Fruit fly (Drosophila melanogaster): ENCODE measurements around the gene Marf.

The Marf gene

dm6 chrX:6346926-6347367 lies 18.8 kb upstream of the Marf start, which contains the start of gene CG3847 (continued):
- peak; percentile 94 for TF ChIP-seq Neu2 (GFP tag; optimal IDR thresholded peaks at IDR 0.05; ENCODE audit: borderline replicate concordance)
- no peak for TF ChIP-seq oc (tag; optimal IDR thresholded peaks at IDR 0.05)
- TF ChIP-seq ttk (GFP tag; IDR thresholded peaks at IDR 0.05): no peak
- no peak for TF ChIP-seq CG4730 (GFP tag; IDR thresholded peaks at IDR 0.05)
- TF ChIP-seq Fer1 (GFP tag; optimal IDR thresholded peaks at IDR 0.05): peak; percentile 58
- peak; percentile 27 for TF ChIP-seq da (GFP tag; optimal IDR thresholded peaks at IDR 0.05)
- TF ChIP-seq CG7963 (GFP tag; IDR thresholded peaks at IDR 0.05; ENCODE audit: partially characterized antibody): no peak
- peak; percentile 36 for TF ChIP-seq CG8924 (tag; optimal IDR thresholded peaks at IDR 0.05)
- TF ChIP-seq HmgD (GFP tag; optimal IDR thresholded peaks at IDR 0.05): peak; percentile 75
- TF ChIP-seq CoRest (tag; optimal IDR thresholded peaks at IDR 0.05): peak; percentile 54
- peak; percentile 55 for TF ChIP-seq lilli (GFP tag; optimal IDR thresholded peaks at IDR 0.05)
- no peak for TF ChIP-seq CG2889 (GFP tag; IDR thresholded peaks at IDR 0.05)
- peak; percentile 18 for TF ChIP-seq CG8089 (GFP tag; optimal IDR thresholded peaks at IDR 0.05)
- TF ChIP-seq tup (GFP tag; optimal IDR thresholded peaks at IDR 0.05): no peak
- peak; percentile 41 for TF ChIP-seq vfl (GFP tag; optimal IDR thresholded peaks at IDR 0.05)
- peak; percentile 34 for TF ChIP-seq CG6765 (GFP tag; optimal IDR thresholded peaks at IDR 0.05)
- TF ChIP-seq stc (GFP tag; IDR thresholded peaks at IDR 0.05): no peak
- TF ChIP-seq HHEX (GFP tag; optimal IDR thresholded peaks at IDR 0.05): no peak
- peak; percentile 88 for TF ChIP-seq Ets65A (GFP tag)
- peak; percentile 80 for TF ChIP-seq amos (GFP tag; IDR thresholded peaks at IDR 0.05; ENCODE audit: partially characterized antibody)
- no peak for TF ChIP-seq dati (GFP tag; IDR thresholded peaks at IDR 0.05)
- TF ChIP-seq gem (tag; optimal IDR thresholded peaks at IDR 0.05): peak; percentile 18
- TF ChIP-seq H2.0 (GFP tag; IDR thresholded peaks at IDR 0.05): peak; percentile 34; the same call in 1 of the 2 replicates
- peak; percentile 44 for TF ChIP-seq CG32532 (GFP tag; IDR thresholded peaks at IDR 0.05)
- TF ChIP-seq CG1024 (GFP tag; IDR thresholded peaks at IDR 0.05): no peak
- TF ChIP-seq bbx (GFP tag; IDR thresholded peaks at IDR 0.05; ENCODE audit: partially characterized antibody): peak; percentile 74
- TF ChIP-seq Dfd (GFP tag; optimal IDR thresholded peaks at IDR 0.05): no peak
- no peak for TF ChIP-seq Lim3 (GFP tag; IDR thresholded peaks at IDR 0.05)
- TF ChIP-seq CG17829 (tag; optimal IDR thresholded peaks at IDR 0.05): peak; percentile 55
- no peak for TF ChIP-seq kah (GFP tag; optimal IDR thresholded peaks at IDR 0.05)
- peak; percentile 17 for TF ChIP-seq CG10654 (GFP tag; optimal IDR thresholded peaks at IDR 0.05)
- no peak; the same call in 2 of the 3 replicates for TF ChIP-seq zen2 (GFP tag; IDR thresholded peaks at IDR 0.05; ENCODE audit: partially characterized antibody)
- TF ChIP-seq lov (optimal IDR thresholded peaks at IDR 0.05): no peak
- TF ChIP-seq lov (GFP tag; IDR thresholded peaks at IDR 0.05): 0 out of 3 replicates have a peak, but pooled peaks have one; percentile 46
- TF ChIP-seq Poxn (GFP tag; IDR thresholded peaks at IDR 0.05): no peak
- TF ChIP-seq CG3065 (GFP tag; optimal IDR thresholded peaks at IDR 0.05): no peak
- peak; percentile 46 for TF ChIP-seq repo (GFP tag; optimal IDR thresholded peaks at IDR 0.05)
- no peak for TF ChIP-seq CG7357 (GFP tag; IDR thresholded peaks at IDR 0.05)
- no peak for TF ChIP-seq Nf-YA (GFP tag; IDR thresholded peaks at IDR 0.05)
- no peak for TF ChIP-seq CG5245 (GFP tag; optimal IDR thresholded peaks at IDR 0.05)
- TF ChIP-seq seq (GFP tag; IDR thresholded peaks at IDR 0.05): no peak
- TF ChIP-seq CG31365 (tag; optimal IDR thresholded peaks at IDR 0.05): no peak
- TF ChIP-seq eyg (GFP tag; optimal IDR thresholded peaks at IDR 0.05): peak; percentile 5
- TF ChIP-seq CG12071 (GFP tag; optimal IDR thresholded peaks at IDR 0.05): no peak
- no peak for TF ChIP-seq Usf (GFP tag; optimal IDR thresholded peaks at IDR 0.05)
- no peak for TF ChIP-seq Six4 (GFP tag; optimal IDR thresholded peaks at IDR 0.05)
- TF ChIP-seq CG3281 (GFP tag; optimal IDR thresholded peaks at IDR 0.05): peak; percentile 46
- TF ChIP-seq CG9215 (GFP tag; IDR thresholded peaks at IDR 0.05): no peak
- TF ChIP-seq nerfin-1 (tag; optimal IDR thresholded peaks at IDR 0.05): no peak
- TF ChIP-seq cato (GFP tag; optimal IDR thresholded peaks at IDR 0.05; ENCODE audit: borderline replicate concordance): no peak
- no peak for TF ChIP-seq CG15479 (GFP tag; optimal IDR thresholded peaks at IDR 0.05)
- peak; percentile 72 for TF ChIP-seq sob (GFP tag; IDR thresholded peaks at IDR 0.05)

Data from whole organism, embryonic.